Fruit fly (Drosophila melanogaster): ENCODE results near the gene Sema1a.
A peak's percentile ranks its signal among the peaks of the same experiment; 100 is the strongest.

Gene Sema1a

dm6 chr2L:8521724-8522309, 20.1 kb upstream of the Sema1a start, which contains the start of gene Acer (continued):
- TF ChIP-seq Lhr (GFP tag; optimal IDR thresholded peaks at IDR 0.05) (no peak), CG17328 (GFP tag; IDR thresholded peaks at IDR 0.05) (no peak), CG10209 (GFP tag; optimal IDR thresholded peaks at IDR 0.05) (no peak), mirr (GFP tag; optimal IDR thresholded peaks at IDR 0.05) (peak; percentile 13), Optix (GFP tag; IDR thresholded peaks at IDR 0.05) (no peak), CG7963 (GFP tag; IDR thresholded peaks at IDR 0.05; ENCODE audit: partially characterized antibody) (no peak), tap (tag; optimal IDR thresholded peaks at IDR 0.05) (no peak), ems (GFP tag; optimal IDR thresholded peaks at IDR 0.05) (no peak), vvl (GFP tag; IDR thresholded peaks at IDR 0.05) (no peak), crol (GFP tag; IDR thresholded peaks at IDR 0.05) (no peak), Ets97D (GFP tag; optimal IDR thresholded peaks at IDR 0.05) (peak; percentile 6), CG3281 (GFP tag; optimal IDR thresholded peaks at IDR 0.05) (no peak), CG17829 (tag; optimal IDR thresholded peaks at IDR 0.05) (peak; percentile 0), Bdp1 (GFP tag; optimal IDR thresholded peaks at IDR 0.05) (no peak), CG11723 (GFP tag; optimal IDR thresholded peaks at IDR 0.05) (no peak), CG3407 (GFP tag; optimal IDR thresholded peaks at IDR 0.05) (no peak), CG13287 (GFP tag; IDR thresholded peaks at IDR 0.05; ENCODE audit: partially characterized antibody) (peak; percentile 56), CG11696 (GFP tag; IDR thresholded peaks at IDR 0.05) (no peak), CG14860 (GFP tag; IDR thresholded peaks at IDR 0.05; ENCODE audit: partially characterized antibody) (no peak), Bgb (GFP tag; IDR thresholded peaks at IDR 0.05; ENCODE audit: partially characterized antibody) (peak; percentile 34; the same call in 1 of the 2 replicates), CG30020 (tag; optimal IDR thresholded peaks at IDR 0.05) (no peak), grn (GFP tag; optimal IDR thresholded peaks at IDR 0.05) (no peak), lola (GFP tag; optimal IDR thresholded peaks at IDR 0.05) (no peak), Sin3A (optimal IDR thresholded peaks at IDR 0.05) (no peak), CG6791 (GFP tag; IDR thresholded peaks at IDR 0.05; ENCODE audit: partially characterized antibody) (peak; percentile 56; the same call in 1 of the 3 replicates), Sox102F (GFP tag; optimal IDR thresholded peaks at IDR 0.05) (peak; percentile 24), CG6813 (GFP tag; optimal IDR thresholded peaks at IDR 0.05) (no peak), br (optimal IDR thresholded peaks at IDR 0.05) (no peak), CG2199 (GFP tag; IDR thresholded peaks at IDR 0.05) (no peak), disco-r (GFP tag; optimal IDR thresholded peaks at IDR 0.05) (no peak), Spps (tag; optimal IDR thresholded peaks at IDR 0.05) (no peak), emc (GFP tag; optimal IDR thresholded peaks at IDR 0.05) (no peak), nerfin-2 (GFP tag; IDR thresholded peaks at IDR 0.05; ENCODE audit: partially characterized antibody) (no peak), Med (GFP tag) (peak; percentile 86), Hmx (GFP tag; optimal IDR thresholded peaks at IDR 0.05) (no peak), jing (GFP tag; optimal IDR thresholded peaks at IDR 0.05) (no peak), Hand (GFP tag; optimal IDR thresholded peaks at IDR 0.05) (no peak), H15 (GFP tag; IDR thresholded peaks at IDR 0.05) (no peak), HLH3B (GFP tag; IDR thresholded peaks at IDR 0.05) (peak; percentile 27; the same call in 1 of the 2 replicates), CG42726 (GFP tag; IDR thresholded peaks at IDR 0.05; ENCODE audit: partially characterized antibody) (no peak), tll (GFP tag; optimal IDR thresholded peaks at IDR 0.05) (no peak), vnd (GFP tag; IDR thresholded peaks at IDR 0.05; ENCODE audit: partially characterized antibody) (no peak), CG2202 (tag; optimal IDR thresholded peaks at IDR 0.05) (no peak), CG14050 (GFP tag; IDR thresholded peaks at IDR 0.05) (no peak), tup (GFP tag; optimal IDR thresholded peaks at IDR 0.05) (no peak), CG16813 (GFP tag; IDR thresholded peaks at IDR 0.05; ENCODE audit: partially characterized antibody) (no peak), hth (optimal IDR thresholded peaks at IDR 0.05) (no peak), phol (tag; optimal IDR thresholded peaks at IDR 0.05) (peak; percentile 37), CG17359 (tag; optimal IDR thresholded peaks at IDR 0.05) (no peak), eyg (GFP tag; optimal IDR thresholded peaks at IDR 0.05) (no peak)

Data from whole organism, embryonic.